Worm (Caenorhabditis elegans) whole organism, late embryonic: ENCODE results near the gene C07E3.8.

ENCODE experiments used
- C38D4.7 ChIP-seq: fragments of 200-800 bp; sonication (Bioruptor generic); optimal IDR thresholded peaks from 2 replicates; lab custom pipeline; 2018; ENCODE audit warnings: mild to moderate bottlenecking, missing genetic modification characterization, moderate library complexity, missing compliant biosample characterization
- K02D7.2 ChIP-seq: sonication (generic microtip); optimal IDR thresholded peaks from 2 replicates; lab custom pipeline; 2017; ENCODE audit warnings: mild to moderate bottlenecking, missing genetic modification characterization, missing compliant biosample characterization
- Y22D7AL.16 ChIP-seq: sonication (generic microtip); optimal IDR thresholded peaks from 2 replicates; lab custom pipeline; 2016; ENCODE audit warnings: missing genetic modification characterization, missing compliant biosample characterization
- ahr-1 ChIP-seq: sonication (generic microtip); optimal IDR thresholded peaks from 2 replicates; lab custom pipeline; 2016; ENCODE audit warnings: missing genetic modification characterization, missing compliant biosample characterization
- ama-1 ChIP-seq: fragments of 150-350 bp; optimal IDR thresholded peaks from 2 replicates; lab custom pipeline; 2014
- ceh-14 ChIP-seq: sonication (generic microtip); optimal IDR thresholded peaks from 2 replicates; lab custom pipeline; 2016; ENCODE audit warnings: missing genotype, missing genetic modification characterization, missing compliant biosample characterization
- ceh-19 ChIP-seq: fragments of 200-800 bp; sonication (Bioruptor generic); optimal IDR thresholded peaks from 2 replicates; lab custom pipeline; 2018; ENCODE audit warnings: mild to moderate bottlenecking, missing genetic modification characterization, missing compliant biosample characterization
- ceh-2 ChIP-seq: sonication (generic microtip); optimal IDR thresholded peaks from 2 replicates; lab custom pipeline; 2016; ENCODE audit warnings: missing genotype, missing genetic modification characterization, missing compliant biosample characterization
- ceh-31 ChIP-seq: sonication (generic microtip); optimal IDR thresholded peaks from 2 replicates; lab custom pipeline; 2016; ENCODE audit warnings: missing genetic modification characterization, missing compliant biosample characterization
- ceh-34 ChIP-seq: sonication (generic microtip); optimal IDR thresholded peaks from 2 replicates; lab custom pipeline; 2016; ENCODE audit warnings: mild to moderate bottlenecking, missing genetic modification characterization, missing compliant biosample characterization
- ceh-45 ChIP-seq: fragments of 200-800 bp; sonication (Bioruptor generic); IDR thresholded peaks from 2 replicates; pipeline ENCODE4 v1.3.6; 2022; ENCODE audit warnings: missing genetic modification reagents, missing genetic modification characterization, missing compliant biosample characterization
- ceh-9 ChIP-seq: sonication (generic microtip); optimal IDR thresholded peaks from 2 replicates; lab custom pipeline; 2016; ENCODE audit warnings: mild to moderate bottlenecking, missing genetic modification characterization, inconsistent platforms, missing compliant biosample characterization
- che-1 ChIP-seq: sonication (generic microtip); optimal IDR thresholded peaks from 2 replicates; lab custom pipeline; 2016; ENCODE audit warnings: mild to moderate bottlenecking, missing genetic modification characterization, missing compliant biosample characterization
- dve-1 ChIP-seq: sonication (generic microtip); optimal IDR thresholded peaks from 2 replicates; lab custom pipeline; 2017; ENCODE audit warnings: antibody characterized with exemption, mild to moderate bottlenecking, missing genetic modification characterization, missing compliant biosample characterization
- elt-4 ChIP-seq: sonication (generic microtip); optimal IDR thresholded peaks from 2 replicates; lab custom pipeline; 2016; ENCODE audit warnings: missing genetic modification characterization, missing compliant biosample characterization
- eyg-1 ChIP-seq: sonication (generic microtip); optimal IDR thresholded peaks from 2 replicates; lab custom pipeline; 2016; ENCODE audit warnings: missing genotype, missing genetic modification characterization, missing compliant biosample characterization
- fax-1 ChIP-seq: sonication (generic microtip); optimal IDR thresholded peaks from 2 replicates; lab custom pipeline; 2016; ENCODE audit warnings: missing genotype, missing genetic modification characterization, missing compliant biosample characterization
- gmeb-2 ChIP-seq: sonication (generic microtip); optimal IDR thresholded peaks from 2 replicates; lab custom pipeline; 2016; ENCODE audit warnings: missing genetic modification characterization, inconsistent platforms, missing compliant biosample characterization
- hlh-30 ChIP-seq: sonication (generic microtip); optimal IDR thresholded peaks from 2 replicates; lab custom pipeline; 2017; ENCODE audit warnings: antibody characterized with exemption, missing genetic modification characterization, missing compliant biosample characterization; ENCODE audit not compliant: insufficient read depth
- lim-6 ChIP-seq: sonication (generic microtip); optimal IDR thresholded peaks from 2 replicates; lab custom pipeline; 2016; ENCODE audit warnings: missing genetic modification characterization, missing compliant biosample characterization
- lin-11 ChIP-seq: fragments of 200-800 bp; sonication (Bioruptor generic); optimal IDR thresholded peaks from 2 replicates; lab custom pipeline; 2018; ENCODE audit warnings: mild to moderate bottlenecking, missing genetic modification characterization, missing compliant biosample characterization
- mec-3 ChIP-seq: sonication (generic microtip); optimal IDR thresholded peaks from 2 replicates; lab custom pipeline; 2016; ENCODE audit warnings: borderline replicate concordance, missing genetic modification characterization, missing compliant biosample characterization
- nfya-1 ChIP-seq: sonication (generic microtip); optimal IDR thresholded peaks from 2 replicates; lab custom pipeline; 2017; ENCODE audit warnings: missing genetic modification characterization, mild to moderate bottlenecking, missing compliant biosample characterization, antibody characterized with exemption, moderate library complexity
- nhr-11 ChIP-seq: fragments of 150-350 bp; optimal IDR thresholded peaks from 2 replicates; lab custom pipeline; 2014; ENCODE audit warnings: missing biosample characterization, missing genetic modification characterization
- nhr-232 ChIP-seq: sonication (generic microtip); optimal IDR thresholded peaks from 2 replicates; lab custom pipeline; 2016; ENCODE audit warnings: missing genetic modification characterization, missing compliant biosample characterization
- npax-4 ChIP-seq: sonication (generic microtip); optimal IDR thresholded peaks from 2 replicates; lab custom pipeline; 2016; ENCODE audit warnings: missing genetic modification characterization, missing compliant biosample characterization
- odd-2 ChIP-seq: sonication (generic microtip); optimal IDR thresholded peaks from 2 replicates; lab custom pipeline; 2017; ENCODE audit warnings: antibody characterized with exemption, mild to moderate bottlenecking, missing genetic modification characterization, missing compliant biosample characterization
- pax-1 ChIP-seq: fragments of 150-350 bp; optimal IDR thresholded peaks from 2 replicates; lab custom pipeline; 2014; ENCODE audit warnings: missing biosample characterization, missing genetic modification characterization
- pha-4 ChIP-seq: fragments of 150-350 bp; optimal IDR thresholded peaks from 2 replicates; lab custom pipeline; 2018; ENCODE audit warnings: missing biosample characterization, missing genetic modification reagents, missing genetic modification characterization
- pros-1 ChIP-seq: fragments of 150-350 bp; optimal IDR thresholded peaks from 2 replicates; lab custom pipeline; 2014; ENCODE audit warnings: missing biosample characterization, missing genetic modification reagents, missing genetic modification characterization
- ref-2 ChIP-seq: sonication (generic microtip); optimal IDR thresholded peaks from 2 replicates; lab custom pipeline; 2016; ENCODE audit warnings: missing genetic modification characterization, missing compliant biosample characterization
- rnt-1 ChIP-seq: sonication (generic microtip); optimal IDR thresholded peaks from 2 replicates; lab custom pipeline; 2016; ENCODE audit warnings: missing genetic modification characterization, missing compliant biosample characterization
- sdc-2 ChIP-seq: sonication (generic microtip); optimal IDR thresholded peaks from 2 replicates; lab custom pipeline; 2016; ENCODE audit warnings: missing genotype, missing genetic modification characterization, missing compliant biosample characterization
- sox-2 ChIP-seq: fragments of 200-800 bp; sonication (Bioruptor generic); IDR thresholded peaks from 2 replicates; pipeline ENCODE4 v1.3.6; 2022; ENCODE audit warnings: missing genetic modification reagents, missing genetic modification characterization, missing compliant biosample characterization
- syd-9 ChIP-seq: sonication (generic microtip); optimal IDR thresholded peaks from 2 replicates; lab custom pipeline; 2016; ENCODE audit warnings: mild to moderate bottlenecking, missing genetic modification characterization, moderate library complexity, missing compliant biosample characterization
- unc-3 ChIP-seq, 2 experiments: fragments of 200-800 bp in 1 of 2; sonication (Bioruptor generic) in 1 of 2; sonication (generic microtip) in 1 of 2; conservative IDR thresholded peaks in 1 of 2; optimal IDR thresholded peaks in 1 of 2; 2 replicates each; pipeline versions ENCODE4 v1.3.6 to Lab custom; 2016 to 2022; ENCODE audit warnings: missing compliant biosample characterization in 2 of 2, missing genetic modification characterization in 2 of 2, missing genetic modification reagents in 1 of 2
- unc-42 ChIP-seq: sonication (generic microtip); optimal IDR thresholded peaks from 2 replicates; lab custom pipeline; 2016; ENCODE audit warnings: missing genotype, missing genetic modification characterization, missing compliant biosample characterization
- unc-55 ChIP-seq: sonication (generic microtip); optimal IDR thresholded peaks from 2 replicates; lab custom pipeline; 2017; ENCODE audit warnings: missing biosample characterization, missing genetic modification reagents, missing genetic modification characterization
- unc-86 ChIP-seq: sonication (generic microtip); optimal IDR thresholded peaks from 2 replicates; lab custom pipeline; 2016; ENCODE audit warnings: missing genetic modification characterization, missing compliant biosample characterization
- zip-5 ChIP-seq: sonication (generic microtip); optimal IDR thresholded peaks from 2 replicates; lab custom pipeline; 2016; ENCODE audit warnings: missing genetic modification characterization, missing compliant biosample characterization

Gene C07E3.8

ce11 chrII:10367202-10367601 is 15.1 kb downstream of the C07E3.8 start, which contains the start of gene ceh-57:
Gene ceh-57, minus strand, starts transcription at chrII:10367296.
- TF ChIP-seq ama-1 (peak; percentile 36), ceh-34 (no peak), Y22D7AL.16 (tag; lab: Kevin White, UChicago) (no peak)

ce11 chrII:10369547-10370028 is 17.5 kb downstream of the C07E3.8 start, which contains the start of gene ceh-58:
Gene ceh-58, minus strand, starts transcription at chrII:10369597.
- TF ChIP-seq ceh-31 (tag; lab: Kevin White, UChicago): peak; percentile 48
- no peak for TF ChIP-seq che-1 (tag; lab: Kevin White, UChicago)
- TF ChIP-seq ceh-9: no peak
- peak; percentile 46 for TF ChIP-seq ceh-14 (tag; lab: Kevin White, UChicago)
- no peak for TF ChIP-seq ceh-2 (tag; lab: Kevin White, UChicago)
- TF ChIP-seq unc-42 (tag; lab: Kevin White, UChicago): peak; percentile 90

ce11 chrII:10370826-10371225 is 18.8 kb downstream of the C07E3.8 start:
- no peak for TF ChIP-seq gmeb-2 (tag; lab: Kevin White, UChicago)
- TF ChIP-seq fax-1 (tag; lab: Kevin White, UChicago): no peak
- peak; percentile 65 for TF ChIP-seq nfya-1
- no peak for TF ChIP-seq npax-4 (tag; lab: Kevin White, UChicago)
- no peak for TF ChIP-seq nhr-11 (tag; lab: Kevin White, UChicago)
- peak; percentile 51 for TF ChIP-seq unc-42 (tag; lab: Kevin White, UChicago)
- TF ChIP-seq unc-86 (tag; lab: Kevin White, UChicago): no peak
- no peak for TF ChIP-seq ceh-19 (GFP tag; lab: Kevin White, UChicago)
- TF ChIP-seq lim-6 (tag; lab: Kevin White, UChicago): no peak
- no peak for TF ChIP-seq ceh-45 (GFP tag; lab: Robert Waterston, UW)
- TF ChIP-seq pax-1 (tag; lab: Kevin White, UChicago): no peak
- TF ChIP-seq lin-11 (tag; lab: Kevin White, UChicago): no peak
- no peak for TF ChIP-seq hlh-30
- peak; percentile 46 for TF ChIP-seq unc-55 (GFP tag; lab: Kevin White, UChicago)
- no peak for TF ChIP-seq dve-1
- TF ChIP-seq ceh-31 (tag; lab: Kevin White, UChicago): peak; percentile 66
- TF ChIP-seq Y22D7AL.16 (tag; lab: Kevin White, UChicago): no peak
- TF ChIP-seq ceh-9: no peak
- no peak for TF ChIP-seq elt-4 (tag; lab: Kevin White, UChicago)
- TF ChIP-seq rnt-1 (tag; lab: Kevin White, UChicago): no peak
- no peak for TF ChIP-seq ahr-1
- TF ChIP-seq K02D7.2 (tag; lab: Kevin White, UChicago): no peak
- no peak for TF ChIP-seq nhr-232 (tag; lab: Kevin White, UChicago)
- TF ChIP-seq sdc-2 (tag; lab: Kevin White, UChicago): no peak
- no peak for TF ChIP-seq mec-3 (tag; lab: Kevin White, UChicago)
- no peak for TF ChIP-seq C38D4.7
- no peak for TF ChIP-seq eyg-1 (tag; lab: Kevin White, UChicago)
- TF ChIP-seq syd-9 (tag; lab: Kevin White, UChicago): no peak
- TF ChIP-seq unc-3 (GFP tag; conservative IDR thresholded peaks at IDR 0.05; lab: Robert Waterston, UW): no peak
- no peak for TF ChIP-seq unc-3 (tag; optimal IDR thresholded peaks at IDR 0.05; lab: Kevin White, UChicago)
- no peak for TF ChIP-seq pros-1 (tag; lab: Kevin White, UChicago)
- TF ChIP-seq sox-2: no peak

ce11 chrII:10373016-10373415 is 21.0 kb downstream of the C07E3.8 start:
- TF ChIP-seq syd-9 (tag; lab: Kevin White, UChicago) (no peak), Y22D7AL.16 (tag; lab: Kevin White, UChicago) (no peak), C38D4.7 (no peak), pros-1 (tag; lab: Kevin White, UChicago) (no peak), pha-4 (no peak), zip-5 (tag; lab: Kevin White, UChicago) (no peak), eyg-1 (tag; lab: Kevin White, UChicago) (no peak), odd-2 (tag; lab: Kevin White, UChicago) (no peak), lim-6 (tag; lab: Kevin White, UChicago) (no peak), ref-2 (no peak)
